Fruit fly (Drosophila melanogaster) whole organism, embryonic: ENCODE results near the gene CG32551.

ENCODE experiments used
- C15 ChIP-seq: fragments of 200-800 bp; sonication (Bioruptor generic); IDR thresholded peaks from 3 replicates; pipeline ENCODE4 v1.3.6; 2022; ENCODE audit warnings: missing biosample characterization, missing genetic modification characterization
- CG10147 ChIP-seq: fragments of 200-800 bp; sonication (Bioruptor generic); optimal IDR thresholded peaks from 2 replicates; lab custom pipeline; 2019; ENCODE audit warnings: missing biosample characterization, mild to moderate bottlenecking, missing genetic modification characterization, moderate library complexity
- CG10565 ChIP-seq: fragments of 200-800 bp; sonication (Bioruptor generic); optimal IDR thresholded peaks from 3 replicates; lab custom pipeline; 2016; ENCODE audit warnings: missing biosample characterization, mild to moderate bottlenecking, missing genetic modification characterization
- CG11247 ChIP-seq: fragments of 200-800 bp; sonication (Bioruptor generic); IDR thresholded peaks from 2 replicates; pipeline ENCODE4 v1.3.6; 2022; ENCODE audit warnings: missing biosample characterization, missing genetic modification characterization
- CG12155 ChIP-seq: fragments of 200-800 bp; sonication (Bioruptor generic); optimal IDR thresholded peaks from 3 replicates; lab custom pipeline; 2016; ENCODE audit warnings: missing biosample characterization, missing genetic modification characterization
- CG13424 ChIP-seq: fragments of 200-800 bp; sonication (Bioruptor generic); optimal IDR thresholded peaks from 2 replicates; lab custom pipeline; 2019; ENCODE audit warnings: missing biosample characterization, mild to moderate bottlenecking, missing genetic modification characterization, moderate library complexity
- CG15479 ChIP-seq: fragments of 200-800 bp; sonication (Bioruptor generic); optimal IDR thresholded peaks from 3 replicates; lab custom pipeline; 2019; ENCODE audit warnings: missing biosample characterization, mild to moderate bottlenecking, missing genetic modification characterization, moderate library complexity
- CG17802 ChIP-seq: fragments of 200-800 bp; sonication (Bioruptor generic); optimal IDR thresholded peaks from 2 replicates; lab custom pipeline; 2018; ENCODE audit warnings: missing biosample characterization, mild to moderate bottlenecking, missing genetic modification characterization, moderate library complexity
- CG4282 ChIP-seq: fragments of 200-800 bp; sonication (Bioruptor generic); optimal IDR thresholded peaks from 2 replicates; lab custom pipeline; 2016; ENCODE audit warnings: missing biosample characterization, missing genetic modification characterization
- CG4617 ChIP-seq: fragments of 200-800 bp; sonication (Bioruptor generic); optimal IDR thresholded peaks from 3 replicates; lab custom pipeline; 2016; ENCODE audit warnings: missing biosample characterization, missing genetic modification characterization, borderline replicate concordance
- CG4854 ChIP-seq: fragments of 200-800 bp; sonication (Bioruptor generic); optimal IDR thresholded peaks from 2 replicates; lab custom pipeline; 2016; ENCODE audit warnings: missing biosample characterization, missing genetic modification characterization, inconsistent platforms
- CG6254 ChIP-seq: fragments of 200-800 bp; sonication (Bioruptor generic); optimal IDR thresholded peaks from 3 replicates; lab custom pipeline; 2017; ENCODE audit warnings: mild to moderate bottlenecking, missing biosample characterization, missing genetic modification reagents, missing genetic modification characterization
- CG8089 ChIP-seq: fragments of 200-800 bp; sonication (Bioruptor generic); optimal IDR thresholded peaks from 3 replicates; lab custom pipeline; 2016; ENCODE audit warnings: missing biosample characterization, missing genetic modification characterization
- CG8290 ChIP-seq, 3 experiments: fragments of 200-800 bp; sonication (Bioruptor generic); optimal IDR thresholded peaks; 2 replicates each; lab custom pipeline; 2016 to 2019; ENCODE audit warnings: missing biosample characterization in 3 of 3, missing genetic modification characterization in 3 of 3, mild to moderate bottlenecking in 2 of 3, moderate library complexity in 1 of 3
- CG8944 ChIP-seq: fragments of 200-800 bp; sonication (Bioruptor generic); optimal IDR thresholded peaks from 3 replicates; lab custom pipeline; 2016; ENCODE audit warnings: missing biosample characterization, missing genetic modification characterization
- CTCF ChIP-seq: fragments of 200-800 bp; sonication (Bioruptor generic); optimal IDR thresholded peaks from 2 replicates; lab custom pipeline; 2017; ENCODE audit warnings: missing biosample characterization, mild to moderate bottlenecking, missing genetic modification characterization, moderate library complexity
- Deaf1 ChIP-seq: fragments of 200-800 bp; optimal IDR thresholded peaks from 3 replicates; lab custom pipeline; 2019; ENCODE audit warnings: missing biosample characterization, mild to moderate bottlenecking, missing genetic modification characterization, moderate library complexity
- E2f1 ChIP-seq: fragments of 200-800 bp; sonication (Bioruptor generic); IDR thresholded peaks from 2 replicates; pipeline ENCODE4 v1.3.6; 2022; ENCODE audit warnings: missing biosample characterization, missing genetic modification characterization
- Eip74EF ChIP-seq, 2 experiments: fragments of 200-800 bp in 1 of 2; fragments of >200 bp in 1 of 2; sonication (Bioruptor generic) in 1 of 2; optimal IDR thresholded peaks; 2 replicates each; lab custom pipeline; 2017 to 2019; ENCODE audit warnings: missing biosample characterization in 2 of 2, missing genetic modification characterization in 2 of 2, mild to moderate bottlenecking in 1 of 2, moderate library complexity in 1 of 2
- Hr3 ChIP-seq: fragments of 200-800 bp; sonication (Bioruptor generic); optimal IDR thresholded peaks from 3 replicates; lab custom pipeline; 2016; ENCODE audit warnings: missing biosample characterization, missing genetic modification characterization
- Hr39 ChIP-seq: fragments of >200 bp; optimal IDR thresholded peaks from 2 replicates; lab custom pipeline; 2017
- Kr ChIP-seq: fragments of 200-800 bp; sonication (Bioruptor generic); optimal IDR thresholded peaks from 2 replicates; lab custom pipeline; 2017; ENCODE audit warnings: missing biosample characterization, mild to moderate bottlenecking, missing genetic modification characterization
- NK7.1 ChIP-seq: fragments of 200-800 bp; sonication (Bioruptor generic); optimal IDR thresholded peaks from 3 replicates; lab custom pipeline; 2016; ENCODE audit warnings: missing biosample characterization, missing genetic modification characterization
- Nf-YB ChIP-seq: fragments of 200-800 bp; sonication (Bioruptor generic); optimal IDR thresholded peaks from 3 replicates; lab custom pipeline; 2019; ENCODE audit warnings: missing biosample characterization, mild to moderate bottlenecking, missing genetic modification characterization, moderate library complexity
- PHDP ChIP-seq: fragments of 200-800 bp; sonication (Bioruptor generic); optimal IDR thresholded peaks from 3 replicates; lab custom pipeline; 2018; ENCODE audit warnings: missing biosample characterization, mild to moderate bottlenecking, missing genetic modification characterization, moderate library complexity
- Sox102F ChIP-seq: fragments of 200-800 bp; sonication (Bioruptor generic); optimal IDR thresholded peaks from 2 replicates; lab custom pipeline; 2018; ENCODE audit warnings: missing biosample characterization, mild to moderate bottlenecking, missing genetic modification characterization, moderate library complexity
- Sry-δ ChIP-seq: fragments of 200-800 bp; sonication (Bioruptor generic); optimal IDR thresholded peaks from 2 replicates; lab custom pipeline; 2016; ENCODE audit warnings: missing biosample characterization, missing genetic modification characterization
- Tbp ChIP-seq: fragments of >200 bp; optimal IDR thresholded peaks from 2 replicates; lab custom pipeline; 2018; ENCODE audit warnings: missing biosample characterization, missing genetic modification characterization
- bigmax ChIP-seq: fragments of 200-800 bp; sonication (Bioruptor generic); optimal IDR thresholded peaks from 2 replicates; lab custom pipeline; 2018; ENCODE audit warnings: missing biosample characterization, mild to moderate bottlenecking, missing genetic modification characterization
- cad ChIP-seq: fragments of >200 bp; optimal IDR thresholded peaks from 2 replicates; lab custom pipeline; 2017; ENCODE audit warnings: missing biosample characterization, missing genetic modification characterization
- ci ChIP-seq: fragments of 200-800 bp; sonication (Bioruptor generic); IDR thresholded peaks from 3 replicates; pipeline ENCODE4 v1.3.6; 2022; ENCODE audit warnings: missing biosample characterization, missing genetic modification characterization
- croc ChIP-seq: fragments of 200-800 bp; sonication (Bioruptor generic); conservative IDR thresholded peaks from 3 replicates; pipeline ENCODE4 v1.3.6; 2022; ENCODE audit warnings: missing biosample characterization, missing genetic modification characterization
- cwo ChIP-seq: fragments of 200-800 bp; sonication (Bioruptor generic); optimal IDR thresholded peaks from 3 replicates; lab custom pipeline; 2017; ENCODE audit warnings: missing biosample characterization, missing genetic modification characterization, mild to moderate bottlenecking, moderate library complexity, missing genetic modification reagents
- gcm2 ChIP-seq: fragments of 200-800 bp; sonication (Bioruptor generic); optimal IDR thresholded peaks from 2 replicates; lab custom pipeline; 2016; ENCODE audit warnings: missing biosample characterization, missing genetic modification characterization
- grau ChIP-seq: fragments of 200-800 bp; optimal IDR thresholded peaks from 3 replicates; lab custom pipeline; 2019; ENCODE audit warnings: missing biosample characterization, mild to moderate bottlenecking, missing genetic modification characterization, moderate library complexity
- ind ChIP-seq: fragments of 200-800 bp; sonication (Bioruptor generic); optimal IDR thresholded peaks from 3 replicates; lab custom pipeline; 2016; ENCODE audit warnings: missing biosample characterization, missing genetic modification characterization
- klu ChIP-seq: fragments of 200-800 bp; sonication (Bioruptor generic); IDR thresholded peaks from 2 replicates; pipeline ENCODE4 v1.3.6; 2022; ENCODE audit warnings: missing biosample characterization, missing genetic modification characterization
- lmd ChIP-seq: fragments of 200-800 bp; sonication (Bioruptor generic); IDR thresholded peaks from 2 replicates; pipeline ENCODE4 v1.3.6; 2022; ENCODE audit warnings: missing biosample characterization, missing genetic modification characterization
- lola ChIP-seq, 3 experiments: fragments of >200 bp in 2 of 3; fragments of 200-800 bp in 1 of 3; sonication (Bioruptor generic) in 1 of 3; optimal IDR thresholded peaks; 2 replicates each; lab custom pipeline; 2017 to 2019; ENCODE audit warnings: missing biosample characterization in 3 of 3, missing genetic modification characterization in 3 of 3, mild to moderate bottlenecking in 1 of 3, moderate library complexity in 1 of 3
- mld ChIP-seq: fragments of 200-800 bp; sonication (Bioruptor generic); IDR thresholded peaks from 3 replicates; pipeline ENCODE4 v1.3.6; 2022; ENCODE audit warnings: missing biosample characterization, missing genetic modification characterization; ENCODE audit not compliant: partially characterized antibody
- nerfin-2 ChIP-seq: fragments of 200-800 bp; sonication (Bioruptor generic); IDR thresholded peaks from 2 replicates; pipeline ENCODE4 v1.3.6; 2022; ENCODE audit warnings: missing biosample characterization, missing genetic modification characterization; ENCODE audit not compliant: partially characterized antibody
- pan ChIP-seq, 4 experiments: fragments of >200 bp in 3 of 4; fragments of 200-800 bp in 1 of 4; sonication (Bioruptor generic) in 1 of 4; optimal IDR thresholded peaks in 3 of 4; IDR thresholded peaks in 1 of 4; 2 replicates each; pipeline versions ENCODE4 v1.3.6 to Lab custom; 2017 to 2022; ENCODE audit warnings: missing biosample characterization in 2 of 4, missing genetic modification characterization in 2 of 4, mixed read lengths in 1 of 4
- pb ChIP-seq: fragments of 200-800 bp; sonication (Bioruptor generic); optimal IDR thresholded peaks from 3 replicates; lab custom pipeline; 2016; ENCODE audit warnings: missing biosample characterization, missing genetic modification characterization
- peb ChIP-seq: fragments of 200-800 bp; sonication (Bioruptor generic); IDR thresholded peaks from 2 replicates; pipeline ENCODE4 v1.3.6; 2022; ENCODE audit warnings: missing biosample characterization, missing genetic modification characterization
- ranshi ChIP-seq: fragments of 200-800 bp; sonication (Bioruptor generic); IDR thresholded peaks from 2 replicates; pipeline ENCODE4 v1.3.6; 2022; ENCODE audit warnings: missing biosample characterization, missing genetic modification characterization
- schlank ChIP-seq: fragments of 200-800 bp; sonication (Bioruptor generic); optimal IDR thresholded peaks from 2 replicates; lab custom pipeline; 2018; ENCODE audit warnings: missing biosample characterization, mild to moderate bottlenecking, missing genetic modification characterization
- sisA ChIP-seq: fragments of 200-800 bp; sonication (Bioruptor generic); IDR thresholded peaks from 2 replicates; pipeline ENCODE4 v1.3.6; 2022; ENCODE audit warnings: missing biosample characterization, missing genetic modification characterization
- sqz ChIP-seq: fragments of 200-800 bp; sonication (Bioruptor generic); optimal IDR thresholded peaks from 3 replicates; lab custom pipeline; 2018; ENCODE audit warnings: missing biosample characterization, mild to moderate bottlenecking, missing genetic modification characterization
- toy ChIP-seq: fragments of 200-800 bp; sonication (Bioruptor generic); IDR thresholded peaks from 2 replicates; pipeline ENCODE4 v1.3.6; 2022; ENCODE audit warnings: missing biosample characterization, missing genetic modification characterization
- trem ChIP-seq: fragments of 200-800 bp; optimal IDR thresholded peaks from 3 replicates; lab custom pipeline; 2019; ENCODE audit warnings: missing biosample characterization, mild to moderate bottlenecking, missing genetic modification characterization, moderate library complexity

The CG32551 gene

DNA sequence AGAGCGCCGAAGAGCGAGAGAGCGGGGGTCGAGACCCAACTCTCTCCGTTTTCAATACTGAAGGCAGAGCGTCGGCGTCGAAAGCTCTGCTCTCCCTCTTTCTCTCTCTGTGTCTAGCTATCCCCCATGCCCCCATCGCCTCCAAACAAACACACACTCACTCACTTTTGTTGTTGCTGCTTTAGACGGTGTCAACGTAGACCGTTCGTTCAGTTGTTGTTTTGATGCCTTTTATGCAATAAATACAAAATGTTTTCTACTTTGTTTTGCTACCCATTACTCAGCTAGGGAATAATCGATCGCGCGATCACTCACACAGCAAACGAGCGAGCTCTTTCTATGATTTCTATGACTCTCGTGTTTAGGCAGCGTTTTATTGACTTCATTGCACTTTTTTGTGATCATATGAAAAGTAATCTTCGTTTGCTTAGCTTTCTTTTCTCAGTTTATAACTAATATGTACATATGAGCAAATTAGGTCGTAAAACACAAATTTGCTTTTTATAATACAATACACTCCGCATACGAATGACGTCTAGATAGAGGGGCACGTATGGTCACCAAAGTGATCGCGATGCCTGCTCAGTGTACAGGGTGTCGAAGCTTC is 33.9 kb upstream of the CG32551 start (continued):
- TF ChIP-seq Nf-YB (GFP tag; lab: Kevin White, UChicago) (no peak), ranshi (GFP tag; lab: Robert Waterston, UW) (no peak), ci (GFP tag; lab: Robert Waterston, UW) (no peak), lola (GFP tag; optimal IDR thresholded peaks at IDR 0.05; lab: Kevin White, UChicago) (peak in 1 of 3 experiments; percentile 33), peb (GFP tag; lab: Robert Waterston, UW) (no peak), Hr39 (lab: Kevin White, UChicago) (no peak), CG6254 (GFP tag; lab: Kevin White, UChicago) (no peak), Tbp (GFP tag; lab: Kevin White, UChicago) (no peak), schlank (tag; lab: Kevin White, UChicago) (no peak), CG15479 (GFP tag; lab: Kevin White, UChicago) (no peak), CG4617 (GFP tag; lab: Kevin White, UChicago) (no peak), klu (GFP tag; lab: Robert Waterston, UW) (no peak), croc (GFP tag; lab: Robert Waterston, UW) (no peak), C15 (GFP tag; lab: Robert Waterston, UW) (no peak), cwo (GFP tag; lab: Kevin White, UChicago) (no peak), E2f1 (GFP tag; lab: Robert Waterston, UW) (0 out of 2 replicates have a peak, but pooled peaks have one; percentile 6), gcm2 (GFP tag; lab: Kevin White, UChicago) (no peak), Eip74EF (GFP tag; optimal IDR thresholded peaks at IDR 0.05; lab: Kevin White, UChicago) (no peak), Hr3 (GFP tag; lab: Kevin White, UChicago) (peak; percentile 29), CG13424 (peak; percentile 13), Kr (no peak), CG8089 (GFP tag; lab: Kevin White, UChicago) (no peak), sisA (GFP tag; lab: Robert Waterston, UW) (peak; percentile 29; the same call in 1 of the 2 replicates), ind (GFP tag; lab: Kevin White, UChicago) (peak; percentile 10), PHDP (no peak), CG17802 (tag; lab: Kevin White, UChicago) (no peak), bigmax (no peak), mld (GFP tag; lab: Robert Waterston, UW) (no peak), sqz (GFP tag; lab: Kevin White, UChicago) (no peak), CTCF (GFP tag; lab: Kevin White, UChicago) (no peak), trem (no peak), Deaf1 (tag; lab: Kevin White, UChicago) (no peak), grau (tag; lab: Kevin White, UChicago) (peak; percentile 55), NK7.1 (GFP tag; lab: Kevin White, UChicago) (no peak), pan (optimal IDR thresholded peaks at IDR 0.05; lab: Kevin White, UChicago) (no peak), pan (GFP tag; optimal IDR thresholded peaks at IDR 0.05 in 1 of 2, IDR thresholded peaks at IDR 0.05 in 1 of 2) (no peak), Sox102F (peak; percentile 26), toy (GFP tag; lab: Robert Waterston, UW) (no peak), cad (no peak), CG12155 (GFP tag; lab: Kevin White, UChicago) (no peak), pb (GFP tag; lab: Kevin White, UChicago) (peak; percentile 4), CG8290 (GFP tag; optimal IDR thresholded peaks at IDR 0.05; lab: Kevin White, UChicago) (no peak), CG8290 (tag; optimal IDR thresholded peaks at IDR 0.05; lab: Kevin White, UChicago) (peak in 1 of 2 experiments; percentile 34), lmd (GFP tag; lab: Robert Waterston, UW) (peak; percentile 36; the same call in 1 of the 2 replicates), CG10147 (GFP tag; lab: Kevin White, UChicago) (no peak), Sry-δ (GFP tag; lab: Kevin White, UChicago) (no peak), nerfin-2 (GFP tag; lab: Robert Waterston, UW) (no peak), CG4282 (GFP tag; lab: Kevin White, UChicago) (no peak), CG11247 (GFP tag; lab: Robert Waterston, UW) (no peak), CG8944 (GFP tag; lab: Kevin White, UChicago) (no peak), CG4854 (GFP tag; lab: Kevin White, UChicago) (no peak), CG10565 (GFP tag; lab: Kevin White, UChicago) (no peak)
